Fruit fly (Drosophila melanogaster) whole organism, embryonic: ENCODE measurements around the gene Scr.

ENCODE experiments used
- CG11504 ChIP-seq: fragments of 200-800 bp; sonication (Bioruptor generic); optimal IDR thresholded peaks from 3 replicates; lab custom pipeline; 2019; ENCODE audit warnings: missing biosample characterization, mild to moderate bottlenecking, missing genetic modification characterization, moderate library complexity
- CG12769 ChIP-seq: fragments of 200-800 bp; sonication (Bioruptor generic); optimal IDR thresholded peaks from 2 replicates; lab custom pipeline; 2019; ENCODE audit warnings: missing biosample characterization, mild to moderate bottlenecking, missing genetic modification characterization, moderate library complexity
- CG13775 ChIP-seq: fragments of 200-800 bp; sonication (Bioruptor generic); optimal IDR thresholded peaks from 3 replicates; lab custom pipeline; 2017; ENCODE audit warnings: missing biosample characterization, mild to moderate bottlenecking, missing genetic modification characterization
- CG13894 ChIP-seq: fragments of 200-800 bp; sonication (Bioruptor generic); optimal IDR thresholded peaks from 3 replicates; lab custom pipeline; 2018; ENCODE audit warnings: missing biosample characterization, mild to moderate bottlenecking, missing genetic modification characterization, moderate library complexity
- CG1529 ChIP-seq: fragments of 200-800 bp; sonication (Bioruptor generic); optimal IDR thresholded peaks from 3 replicates; lab custom pipeline; 2018; ENCODE audit warnings: missing biosample characterization, missing genetic modification characterization
- CG15479 ChIP-seq: fragments of 200-800 bp; sonication (Bioruptor generic); optimal IDR thresholded peaks from 3 replicates; lab custom pipeline; 2019; ENCODE audit warnings: missing biosample characterization, mild to moderate bottlenecking, missing genetic modification characterization, moderate library complexity
- CG16813 ChIP-seq: fragments of 200-800 bp; sonication (Bioruptor generic); IDR thresholded peaks from 3 replicates; pipeline ENCODE4 v1.3.6; 2022; ENCODE audit warnings: missing biosample characterization, missing genetic modification characterization; ENCODE audit not compliant: partially characterized antibody
- CG31224 ChIP-seq: fragments of 200-800 bp; sonication (Bioruptor generic); IDR thresholded peaks from 2 replicates; pipeline ENCODE4 v1.3.6; 2022; ENCODE audit warnings: missing biosample characterization, missing genetic modification characterization
- CG32767 ChIP-seq: fragments of 200-800 bp; sonication (Bioruptor generic); IDR thresholded peaks from 2 replicates; pipeline ENCODE4 v1.3.6; 2022; ENCODE audit warnings: missing biosample characterization, missing genetic modification characterization
- CG33213 ChIP-seq: fragments of 200-800 bp; sonication (Bioruptor generic); optimal IDR thresholded peaks from 3 replicates; lab custom pipeline; 2016; ENCODE audit warnings: missing biosample characterization, missing genetic modification characterization
- CG34376 ChIP-seq: fragments of 200-800 bp; sonication (Bioruptor generic); optimal IDR thresholded peaks from 2 replicates; lab custom pipeline; 2018; ENCODE audit warnings: missing biosample characterization, mild to moderate bottlenecking, missing genetic modification characterization
- CG5953 ChIP-seq: fragments of 200-800 bp; sonication (Bioruptor generic); IDR thresholded peaks from 2 replicates; pipeline ENCODE4 v1.3.6; 2022; ENCODE audit warnings: missing biosample characterization, missing genetic modification characterization
- CG8281 ChIP-seq: fragments of 200-800 bp; sonication (Bioruptor generic); optimal IDR thresholded peaks from 2 replicates; lab custom pipeline; 2018; ENCODE audit warnings: missing biosample characterization, mild to moderate bottlenecking, missing genetic modification characterization, moderate library complexity
- CG9817 ChIP-seq: fragments of 200-800 bp; sonication (Bioruptor generic); optimal IDR thresholded peaks from 2 replicates; lab custom pipeline; 2018; ENCODE audit warnings: missing biosample characterization, mild to moderate bottlenecking, missing genetic modification characterization, moderate library complexity
- CTCF ChIP-seq: fragments of 200-800 bp; sonication (Bioruptor generic); optimal IDR thresholded peaks from 2 replicates; lab custom pipeline; 2017; ENCODE audit warnings: missing biosample characterization, mild to moderate bottlenecking, missing genetic modification characterization, moderate library complexity
- Dbx ChIP-seq: fragments of 200-800 bp; sonication (Bioruptor generic); IDR thresholded peaks from 3 replicates; pipeline ENCODE4 v1.3.6; 2022; ENCODE audit warnings: missing biosample characterization, missing genetic modification characterization
- Drgx ChIP-seq: fragments of 200-800 bp; sonication (Bioruptor generic); IDR thresholded peaks from 2 replicates; pipeline ENCODE4 v1.3.6; 2022; ENCODE audit warnings: missing biosample characterization, missing genetic modification characterization
- ERR ChIP-seq: fragments of 200-800 bp; sonication (Bioruptor generic); optimal IDR thresholded peaks from 2 replicates; lab custom pipeline; 2016; ENCODE audit warnings: missing biosample characterization, missing genetic modification characterization
- Eip74EF ChIP-seq, 2 experiments: fragments of 200-800 bp in 1 of 2; fragments of >200 bp in 1 of 2; sonication (Bioruptor generic) in 1 of 2; optimal IDR thresholded peaks; 2 replicates each; lab custom pipeline; 2017 to 2019; ENCODE audit warnings: missing biosample characterization in 2 of 2, missing genetic modification characterization in 2 of 2, mild to moderate bottlenecking in 1 of 2, moderate library complexity in 1 of 2
- Med ChIP-seq: fragments of 200-800 bp; sonication (Bioruptor generic); peaks from one replicate; lab custom pipeline; 2016; ENCODE audit warnings: missing biosample characterization, missing genetic modification characterization, mild to moderate bottlenecking, inconsistent platforms, moderate library complexity
- Nf-YA ChIP-seq: fragments of 200-800 bp; sonication (Bioruptor generic); IDR thresholded peaks from 2 replicates; pipeline ENCODE4 v1.3.6; 2022; ENCODE audit warnings: missing biosample characterization, missing genetic modification characterization
- Scr ChIP-seq: fragments of 200-800 bp; sonication (Bioruptor generic); IDR thresholded peaks from 2 replicates; pipeline ENCODE4 v1.3.6; 2022; ENCODE audit warnings: missing biosample characterization, missing genetic modification characterization; ENCODE audit not compliant: partially characterized antibody
- Trl ChIP-seq, 3 experiments: fragments of >200 bp in 2 of 3; fragments of 200-800 bp in 1 of 3; sonication (Bioruptor generic) in 1 of 3; optimal IDR thresholded peaks; 2 replicates in 1 of 3; 3 replicates in 2 of 3; lab custom pipeline; 2016 to 2017; ENCODE audit warnings: missing biosample characterization in 1 of 3, missing genetic modification characterization in 1 of 3
- al ChIP-seq: fragments of 200-800 bp; sonication (Bioruptor generic); IDR thresholded peaks from 2 replicates; pipeline ENCODE4 v1.3.6; 2022; ENCODE audit warnings: missing biosample characterization, missing genetic modification characterization
- ato ChIP-seq: fragments of 200-800 bp; sonication (Bioruptor generic); IDR thresholded peaks from 2 replicates; pipeline ENCODE4 v1.3.6; 2022; ENCODE audit warnings: missing biosample characterization, missing genetic modification characterization; ENCODE audit not compliant: partially characterized antibody
- bab2 ChIP-seq: fragments of 200-800 bp; sonication (Bioruptor generic); optimal IDR thresholded peaks from 2 replicates; lab custom pipeline; 2016; ENCODE audit warnings: missing biosample characterization, missing genetic modification characterization
- disco-r ChIP-seq: fragments of 200-800 bp; sonication (Bioruptor generic); optimal IDR thresholded peaks from 2 replicates; lab custom pipeline; 2016; ENCODE audit warnings: missing biosample characterization, missing genetic modification characterization
- dm ChIP-seq: fragments of 200-800 bp; sonication (Bioruptor generic); optimal IDR thresholded peaks from 3 replicates; lab custom pipeline; 2016; ENCODE audit warnings: missing biosample characterization, missing genetic modification characterization
- dmrt11E ChIP-seq: fragments of 200-800 bp; sonication (Bioruptor generic); optimal IDR thresholded peaks from 3 replicates; lab custom pipeline; 2018; ENCODE audit warnings: missing biosample characterization, mild to moderate bottlenecking, missing genetic modification characterization, moderate library complexity
- dpn ChIP-seq, 2 experiments: fragments of 200-800 bp; sonication (Bioruptor generic); optimal IDR thresholded peaks; 3 replicates each; lab custom pipeline; 2016; ENCODE audit warnings: missing biosample characterization in 2 of 2, missing genetic modification characterization in 2 of 2
- eve ChIP-seq, 2 experiments: fragments of >200 bp; optimal IDR thresholded peaks; 2 replicates each; lab custom pipeline; 2017; ENCODE audit warnings: missing biosample characterization in 2 of 2, missing genetic modification characterization in 2 of 2
- gce ChIP-seq: fragments of 200-800 bp; sonication (Bioruptor generic); IDR thresholded peaks from 3 replicates; pipeline ENCODE4 v1.3.6; 2022; ENCODE audit warnings: missing biosample characterization, missing genetic modification characterization
- gem ChIP-seq: fragments of 200-800 bp; sonication (Bioruptor generic); optimal IDR thresholded peaks from 2 replicates; lab custom pipeline; 2019; ENCODE audit warnings: missing biosample characterization, mild to moderate bottlenecking, missing genetic modification characterization, moderate library complexity
- grau ChIP-seq: fragments of 200-800 bp; optimal IDR thresholded peaks from 3 replicates; lab custom pipeline; 2019; ENCODE audit warnings: missing biosample characterization, mild to moderate bottlenecking, missing genetic modification characterization, moderate library complexity
- lov ChIP-seq, 2 experiments: fragments of 200-800 bp in 1 of 2; fragments of >200 bp in 1 of 2; sonication (Bioruptor generic) in 1 of 2; IDR thresholded peaks in 1 of 2; optimal IDR thresholded peaks in 1 of 2; 2 replicates in 1 of 2; 3 replicates in 1 of 2; pipeline versions ENCODE4 v1.3.6 to Lab custom; 2017 to 2022; ENCODE audit warnings: missing biosample characterization in 1 of 2, missing genetic modification characterization in 1 of 2
- mirr ChIP-seq: fragments of 200-800 bp; sonication (Bioruptor generic); optimal IDR thresholded peaks from 3 replicates; lab custom pipeline; 2018; ENCODE audit warnings: missing biosample characterization, mild to moderate bottlenecking, missing genetic modification characterization
- sens ChIP-seq: fragments of 200-800 bp; sonication (Bioruptor generic); peaks from one replicate; lab custom pipeline; 2016; ENCODE audit warnings: missing biosample characterization, missing genetic modification characterization
- slp2 ChIP-seq: fragments of 200-800 bp; sonication (Bioruptor generic); optimal IDR thresholded peaks from 2 replicates; lab custom pipeline; 2016; ENCODE audit warnings: missing biosample characterization, missing genetic modification characterization
- sob ChIP-seq: fragments of 200-800 bp; sonication (Bioruptor generic); IDR thresholded peaks from 2 replicates; pipeline ENCODE4 v1.3.6; 2022; ENCODE audit warnings: missing biosample characterization, missing genetic modification characterization
- tap ChIP-seq: fragments of 200-800 bp; optimal IDR thresholded peaks from 3 replicates; lab custom pipeline; 2019; ENCODE audit warnings: missing biosample characterization, mild to moderate bottlenecking, missing genetic modification characterization, moderate library complexity
- vvl ChIP-seq: fragments of 200-800 bp; sonication (Bioruptor generic); IDR thresholded peaks from 2 replicates; pipeline ENCODE4 v1.3.6; 2022; ENCODE audit warnings: missing biosample characterization, missing genetic modification characterization

Gene Scr

DNA sequence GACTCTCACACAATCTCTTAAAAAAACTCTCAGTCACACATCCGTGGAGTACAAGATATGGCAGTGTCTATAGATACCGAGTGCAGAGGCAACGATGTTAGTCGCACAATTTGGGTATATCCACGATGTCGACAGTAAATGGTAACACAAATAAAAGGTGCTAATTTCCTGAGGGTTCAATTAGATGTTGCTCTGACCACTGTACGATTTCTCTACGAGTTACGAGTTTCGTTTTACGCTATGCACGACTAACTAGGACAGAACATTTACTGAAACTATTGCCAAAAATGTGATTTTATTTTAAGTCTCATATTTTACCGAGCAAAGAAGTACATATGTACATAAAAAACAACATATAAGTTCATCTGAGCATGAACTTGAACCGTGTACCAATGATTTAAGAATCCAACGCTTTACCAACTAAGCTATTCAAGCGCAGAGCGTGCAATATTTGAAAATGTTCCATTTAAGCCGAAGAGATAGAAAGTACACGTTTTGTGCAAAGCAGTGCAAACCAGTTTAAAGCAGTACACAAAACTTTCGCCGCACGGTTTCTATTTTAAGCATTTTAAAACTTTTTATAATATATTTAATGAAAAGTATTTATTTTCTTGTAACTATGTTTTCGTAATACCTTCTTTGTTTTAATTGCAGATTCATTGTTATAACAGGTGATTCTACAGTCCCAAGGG, 30.7 kb downstream of the Scr start (continued):
- TF ChIP-seq CG15479 (GFP tag; lab: Kevin White, UChicago) = peak; percentile 83
- TF ChIP-seq Med (GFP tag; lab: Kevin White, UChicago) = no peak
- no peak for TF ChIP-seq gce (GFP tag; lab: Robert Waterston, UW)
- TF ChIP-seq Eip74EF (GFP tag; optimal IDR thresholded peaks at IDR 0.05; lab: Kevin White, UChicago) = peak in 1 of 2 experiments; percentile 44
- TF ChIP-seq tap (tag; lab: Kevin White, UChicago) = peak; percentile 13
- TF ChIP-seq eve (GFP tag; optimal IDR thresholded peaks at IDR 0.05; lab: Kevin White, UChicago) = peak in 1 of 2 experiments; percentile 79
- TF ChIP-seq CG8281 (tag; lab: Kevin White, UChicago) = no peak
- no peak for TF ChIP-seq al (GFP tag; lab: Robert Waterston, UW)
- TF ChIP-seq CG13894 (tag; lab: Kevin White, UChicago) = peak; percentile 76
- no peak for TF ChIP-seq CG1529
- no peak for TF ChIP-seq dm (GFP tag; lab: Kevin White, UChicago)
- peak; percentile 38; the same call in 1 of the 2 replicates for TF ChIP-seq ato
- TF ChIP-seq dpn (GFP tag; optimal IDR thresholded peaks at IDR 0.05; lab: Kevin White, UChicago) = no peak
- peak; percentile 38 for TF ChIP-seq mirr (GFP tag; lab: Kevin White, UChicago)
- TF ChIP-seq Dbx = no peak
- peak in 1 of 2 experiments; percentile 27 for TF ChIP-seq Trl (optimal IDR thresholded peaks at IDR 0.05; lab: Kevin White, UChicago)
- no peak for TF ChIP-seq Trl (GFP tag; optimal IDR thresholded peaks at IDR 0.05; lab: Kevin White, UChicago)
- TF ChIP-seq CG34376 (GFP tag; lab: Kevin White, UChicago) = peak; percentile 37
- no peak for TF ChIP-seq CG9817 (tag; lab: Kevin White, UChicago)
- TF ChIP-seq grau (tag; lab: Kevin White, UChicago) = no peak
- peak; percentile 17 for TF ChIP-seq CG11504
- TF ChIP-seq CG12769 (tag; lab: Kevin White, UChicago) = peak; percentile 25
- 0 out of 2 replicates have a peak, but pooled peaks have one; percentile 2 for TF ChIP-seq CG31224
- no peak for TF ChIP-seq bab2
- peak; percentile 12; the same call in 1 of the 2 replicates for TF ChIP-seq vvl (GFP tag; lab: Robert Waterston, UW)
- TF ChIP-seq CTCF (GFP tag; lab: Kevin White, UChicago) = peak; percentile 32
- no peak for TF ChIP-seq dmrt11E (tag; lab: Kevin White, UChicago)
- peak; percentile 57 for TF ChIP-seq gem (tag; lab: Kevin White, UChicago)
- no peak for TF ChIP-seq CG32767 (GFP tag; lab: Robert Waterston, UW)
- no peak for TF ChIP-seq sob
- TF ChIP-seq slp2 = no peak
- TF ChIP-seq disco-r = no peak
- TF ChIP-seq CG5953 = no peak
- no peak for TF ChIP-seq Drgx
- TF ChIP-seq CG13775 (GFP tag; lab: Kevin White, UChicago) = no peak
- no peak for TF ChIP-seq CG16813 (GFP tag; lab: Robert Waterston, UW)
- TF ChIP-seq ERR = no peak
- TF ChIP-seq CG33213 (GFP tag; lab: Kevin White, UChicago) = no peak
- peak; percentile 9; the same call in 1 of the 2 replicates for TF ChIP-seq Scr (GFP tag; lab: Robert Waterston, UW)
- TF ChIP-seq sens = peak; percentile 63
- no peak for TF ChIP-seq lov (optimal IDR thresholded peaks at IDR 0.05; lab: Kevin White, UChicago)
- 0 out of 3 replicates have a peak, but pooled peaks have one; percentile 2 for TF ChIP-seq lov (GFP tag; IDR thresholded peaks at IDR 0.05; lab: Robert Waterston, UW)
- TF ChIP-seq Nf-YA (GFP tag; lab: Robert Waterston, UW) = no peak
- TF ChIP-seq, all 482 proteins: peak for 31
